Worm (Caenorhabditis elegans) whole organism, L4 larva: ENCODE measurements around the gene clc-23.

Source experiments
- lsy-2 ChIP-seq, 2 experiments: fragments of 150-350 bp in 1 of 2; sonication (generic microtip) in 1 of 2; optimal IDR thresholded peaks; 2 replicates each; lab custom pipeline; 2014 to 2017; ENCODE audit warnings: missing biosample characterization in 2 of 2, missing genetic modification characterization in 2 of 2
- pha-4 ChIP-seq, 2 experiments: fragments of 150-350 bp in 1 of 2; fragments of 200-800 bp in 1 of 2; sonication (Bioruptor generic) in 1 of 2; IDR thresholded peaks in 1 of 2; optimal IDR thresholded peaks in 1 of 2; 2 replicates each; pipeline versions ENCODE4 v1.3.6 to Lab custom; 2014 to 2022; ENCODE audit warnings: missing genetic modification characterization in 2 of 2, missing genetic modification reagents in 2 of 2, missing biosample characterization in 1 of 2, missing compliant biosample characterization in 1 of 2

DNA sequence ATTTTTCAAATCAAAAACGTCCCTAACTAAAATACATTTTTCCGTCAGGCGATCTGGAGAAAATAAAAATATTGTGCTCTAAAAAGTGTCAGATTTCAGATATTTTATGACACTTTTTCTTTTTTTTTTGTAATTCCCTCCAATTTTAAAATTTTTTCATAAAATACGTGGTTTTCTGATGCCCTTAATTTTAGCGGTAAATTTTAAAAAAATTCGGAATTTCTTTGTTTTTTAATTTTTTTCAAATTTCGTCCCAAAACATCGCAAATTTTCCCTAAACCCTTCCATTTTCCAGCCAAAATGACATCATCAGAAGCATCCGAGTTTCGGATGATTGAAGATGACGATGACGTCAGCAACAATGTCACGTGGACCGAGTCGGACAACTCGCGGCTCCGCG, 29.2 kb upstream of the clc-23 start, which contains the start of gene trp-2:
- TF ChIP-seq pha-4 (GFP tag; IDR thresholded peaks at IDR 0.05; lab: Robert Waterston, UW) (no peak), pha-4 (tag; optimal IDR thresholded peaks at IDR 0.05; lab: Kevin White, UChicago) (no peak), lsy-2 (tag; optimal IDR thresholded peaks at IDR 0.05; lab: Kevin White, UChicago) (no peak)
